Worm (Caenorhabditis elegans) whole organism, L3 larva: ENCODE results near the gene nst-1.

Source experiments
- fos-1 ChIP-seq: fragments of 150-350 bp; optimal IDR thresholded peaks from 2 replicates; lab custom pipeline; 2014; ENCODE audit warnings: missing biosample characterization, missing genetic modification characterization
- lin-15B ChIP-seq: fragments of 150-350 bp; optimal IDR thresholded peaks from 2 replicates; lab custom pipeline; 2014; ENCODE audit warnings: missing biosample characterization, missing genetic modification characterization
- nhr-43 ChIP-seq: sonication (generic microtip); optimal IDR thresholded peaks from 2 replicates; lab custom pipeline; 2016; ENCODE audit warnings: mild to moderate bottlenecking, missing genetic modification characterization, missing compliant biosample characterization; ENCODE audit not compliant: poor library complexity, severe bottlenecking
- nhr-76 ChIP-seq: fragments of 150-350 bp; sonication (generic microtip); optimal IDR thresholded peaks from 5 replicates; lab custom pipeline; 2014; ENCODE audit warnings: missing biosample characterization, missing genetic modification characterization
- pha-4 ChIP-seq: fragments of 150-350 bp; optimal IDR thresholded peaks from 2 replicates; lab custom pipeline; 2014; ENCODE audit warnings: missing biosample characterization, missing genetic modification reagents, missing genetic modification characterization
- snpc-4 ChIP-seq: fragments of 150-350 bp; optimal IDR thresholded peaks from 2 replicates; lab custom pipeline; 2014; ENCODE audit warnings: missing biosample characterization, missing genetic modification characterization
- tbx-2 ChIP-seq: sonication (generic microtip); optimal IDR thresholded peaks from 2 replicates; lab custom pipeline; 2016; ENCODE audit warnings: mild to moderate bottlenecking, missing genetic modification characterization, missing compliant biosample characterization
- unc-62 ChIP-seq: fragments of 150-350 bp; sonication (generic microtip); optimal IDR thresholded peaks from 4 replicates; lab custom pipeline; 2014; ENCODE audit warnings: missing biosample characterization, missing genetic modification reagents, missing genetic modification characterization

- TF ChIP-seq nhr-76 (tag; lab: Kevin White, UChicago) (no peak), unc-62 (GFP tag; lab: Kevin White, UChicago) (no peak), lin-15B (tag; lab: Kevin White, UChicago) (no peak), fos-1 (tag; lab: Kevin White, UChicago) (no peak), snpc-4 (no peak), pha-4 (tag; lab: Kevin White, UChicago) (no peak), nhr-43 (no peak), tbx-2 (no peak)
Observed at ce11 chrII:8311484-8311883, 28.5 kb upstream of the nst-1 start.
